Worm (Caenorhabditis elegans): ENCODE results near the gene pals-27.

Gene pals-27

ce11 chrIII:4345034-4345433 is 36.4 kb upstream of the pals-27 start, which contains the start of gene hse-5:
hse-5 (plus strand) TSS chrIII:4345334.
- TF ChIP-seq ztf-3 (GFP tag; optimal IDR thresholded peaks at IDR 0.05) (no peak), ztf-6 (GFP tag; IDR thresholded peaks at IDR 0.05) (no peak), snpc-3.4 (tag; optimal IDR thresholded peaks at IDR 0.05) (no peak), madf-3 (GFP tag; IDR thresholded peaks at IDR 0.05) (no peak), egl-18 (GFP tag; IDR thresholded peaks at IDR 0.05) (no peak), lin-26 (GFP tag; IDR thresholded peaks at IDR 0.05) (no peak), mes-4 (tag; optimal IDR thresholded peaks at IDR 0.05) (no peak)

- no peak for TF ChIP-seq B0336.3 (GFP tag; IDR thresholded peaks at IDR 0.05)
- no peak for TF ChIP-seq pbrm-1 (GFP tag; IDR thresholded peaks at IDR 0.05)
- TF ChIP-seq gei-17 (GFP tag; optimal IDR thresholded peaks at IDR 0.05): no peak
- no peak for TF ChIP-seq mes-4 (tag; optimal IDR thresholded peaks at IDR 0.05)
- TF ChIP-seq hsf-1 (GFP tag; IDR thresholded peaks at IDR 0.05): no peak
- TF ChIP-seq attf-5 (GFP tag; optimal IDR thresholded peaks at IDR 0.05): no peak
- no peak for TF ChIP-seq cebp-1 (GFP tag; IDR thresholded peaks at IDR 0.05)
- TF ChIP-seq cebp-1 (tag; optimal IDR thresholded peaks at IDR 0.05): no peak
- no peak for TF ChIP-seq mcd-1 (GFP tag; IDR thresholded peaks at IDR 0.05)
- no peak for TF ChIP-seq lin-54 (GFP tag; optimal IDR thresholded peaks at IDR 0.05)
- no peak for TF ChIP-seq xnd-1 (tag; optimal IDR thresholded peaks at IDR 0.05)
- TF ChIP-seq K12H6.12 (tag; optimal IDR thresholded peaks at IDR 0.05): no peak
- TF ChIP-seq dpl-1 (GFP tag; optimal IDR thresholded peaks at IDR 0.05): no peak
- TF ChIP-seq him-1 (tag; optimal IDR thresholded peaks at IDR 0.05): no peak
- no peak for TF ChIP-seq athp-1 (tag; optimal IDR thresholded peaks at IDR 0.05)
- TF ChIP-seq B0019.2 (GFP tag; conservative IDR thresholded peaks at IDR 0.05): no peak
- no peak for TF ChIP-seq nhr-27 (tag; optimal IDR thresholded peaks at IDR 0.05)
- no peak for TF ChIP-seq F33H1.4 (GFP tag; IDR thresholded peaks at IDR 0.05)
Measured at ce11 chrIII:4349799-4350198, 31.6 kb upstream of the pals-27 start, which contains the start of gene B0285.6. B0285.6 (plus strand) TSS chrIII:4350099.

- no peak for TF ChIP-seq sptf-2 (GFP tag; optimal IDR thresholded peaks at IDR 0.05)
- TF ChIP-seq madf-10 (tag; optimal IDR thresholded peaks at IDR 0.05): no peak
- no peak for TF ChIP-seq aptf-3 (GFP tag; IDR thresholded peaks at IDR 0.05)
- TF ChIP-seq snpc-4 (GFP tag; optimal IDR thresholded peaks at IDR 0.05): no peak
- TF ChIP-seq snpc-4 (tag; optimal IDR thresholded peaks at IDR 0.05): no peak
Measured at ce11 chrIII:4356384-4356783, 25.1 kb upstream of the pals-27 start, which contains the start of gene mnp-1. mnp-1 (plus strand) TSS chrIII:4356594.

ce11 chrIII:4357438-4357837 is 24.0 kb upstream of the pals-27 start:
- TF ChIP-seq nhr-80 (tag; optimal IDR thresholded peaks at IDR 0.05) (peak; percentile 34), ztf-22 (GFP tag; optimal IDR thresholded peaks at IDR 0.05) (no peak)

DNA sequence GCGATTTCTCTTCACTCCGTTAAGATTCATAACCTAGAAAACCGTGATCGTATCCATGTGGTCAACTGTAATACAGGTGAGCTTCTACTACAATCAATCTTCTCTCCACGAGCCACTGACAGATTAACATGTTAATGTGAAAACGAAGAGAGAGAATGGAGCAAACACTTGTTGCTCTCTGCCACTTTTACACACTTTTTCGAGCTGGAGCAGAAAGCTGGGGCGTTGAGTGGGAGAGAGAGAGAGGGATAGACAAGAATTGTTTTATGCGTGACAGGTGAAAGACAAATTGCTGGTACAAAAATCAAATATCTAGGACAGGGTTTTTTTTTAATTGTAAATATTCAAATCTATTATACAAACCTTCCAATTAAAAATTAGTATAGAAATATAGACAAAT is 23.1 kb upstream of the pals-27 start:
- TF ChIP-seq lag-1 (GFP tag; IDR thresholded peaks at IDR 0.05): no peak
- no peak for TF ChIP-seq rpc-1 (optimal IDR thresholded peaks at IDR 0.05)
- no peak for TF ChIP-seq rpc-1 (tag; optimal IDR thresholded peaks at IDR 0.05)
- TF ChIP-seq hlh-26 (GFP tag; conservative IDR thresholded peaks at IDR 0.05): no peak
- no peak for TF ChIP-seq T07F8.4 (tag; optimal IDR thresholded peaks at IDR 0.05)
- TF ChIP-seq ceh-91 (GFP tag; IDR thresholded peaks at IDR 0.05): no peak

Data from whole organism, young adult.